Worm (Caenorhabditis elegans): Measurements from ENCODE around the gene ZK669.2.

ce11 chrII:7955548-7955947, 17.6 kb upstream of the ZK669.2 start:
- TF ChIP-seq nfya-1 (tag; optimal IDR thresholded peaks at IDR 0.05) (no peak), tbx-2 (tag; optimal IDR thresholded peaks at IDR 0.05) (no peak), pha-4 (tag; optimal IDR thresholded peaks at IDR 0.05) (no peak), rnt-1 (tag; optimal IDR thresholded peaks at IDR 0.05) (no peak), ama-1 (optimal IDR thresholded peaks at IDR 0.05) (no peak), elt-2 (tag; optimal IDR thresholded peaks at IDR 0.05) (no peak), fkh-6 (tag; optimal IDR thresholded peaks at IDR 0.05) (no peak), T23F11.4 (GFP tag; optimal IDR thresholded peaks at IDR 0.05) (no peak), ceh-24 (tag; optimal IDR thresholded peaks at IDR 0.05) (no peak)
